Fruit fly (Drosophila melanogaster) whole organism, embryonic: Measurements from ENCODE around the gene Lasp.

ENCODE experiments used
- Adf1 ChIP-seq: fragments of 200-800 bp; sonication (Bioruptor generic); IDR thresholded peaks from 2 replicates; pipeline ENCODE4 v1.3.6; 2022; ENCODE audit warnings: missing biosample characterization, missing genetic modification characterization
- CG10147 ChIP-seq: fragments of 200-800 bp; sonication (Bioruptor generic); optimal IDR thresholded peaks from 2 replicates; lab custom pipeline; 2019; ENCODE audit warnings: missing biosample characterization, mild to moderate bottlenecking, missing genetic modification characterization, moderate library complexity
- CG10366 ChIP-seq: fragments of 200-800 bp; sonication (Bioruptor generic); IDR thresholded peaks from 2 replicates; pipeline ENCODE4 v1.3.6; 2022; ENCODE audit warnings: missing biosample characterization, missing genetic modification characterization
- CG10959 ChIP-seq: fragments of 200-800 bp; sonication (Bioruptor generic); IDR thresholded peaks from 2 replicates; pipeline ENCODE4 v1.3.6; 2022; ENCODE audit warnings: missing biosample characterization, missing genetic modification characterization
- CG11093 ChIP-seq: fragments of 200-800 bp; sonication (Bioruptor generic); IDR thresholded peaks from 3 replicates; pipeline ENCODE4 v1.3.6; 2022; ENCODE audit warnings: missing biosample characterization, missing genetic modification characterization
- CG12155 ChIP-seq: fragments of 200-800 bp; sonication (Bioruptor generic); optimal IDR thresholded peaks from 3 replicates; lab custom pipeline; 2016; ENCODE audit warnings: missing biosample characterization, missing genetic modification characterization
- CG13894 ChIP-seq: fragments of 200-800 bp; sonication (Bioruptor generic); optimal IDR thresholded peaks from 3 replicates; lab custom pipeline; 2018; ENCODE audit warnings: missing biosample characterization, mild to moderate bottlenecking, missing genetic modification characterization, moderate library complexity
- CG15073 ChIP-seq: fragments of 200-800 bp; sonication (Bioruptor generic); optimal IDR thresholded peaks from 2 replicates; lab custom pipeline; 2016; ENCODE audit warnings: missing biosample characterization, missing genetic modification characterization
- CG15696 ChIP-seq: fragments of 200-800 bp; sonication (Bioruptor generic); optimal IDR thresholded peaks from 2 replicates; lab custom pipeline; 2019; ENCODE audit warnings: missing biosample characterization, mild to moderate bottlenecking, missing genetic modification characterization, moderate library complexity
- CG17359 ChIP-seq: fragments of 200-800 bp; sonication (Bioruptor generic); optimal IDR thresholded peaks from 3 replicates; lab custom pipeline; 2018; ENCODE audit warnings: missing biosample characterization, mild to moderate bottlenecking, missing genetic modification characterization, moderate library complexity
- CG18262 ChIP-seq: fragments of 200-800 bp; optimal IDR thresholded peaks from 3 replicates; lab custom pipeline; 2019; ENCODE audit warnings: missing biosample characterization, mild to moderate bottlenecking, missing genetic modification characterization, moderate library complexity
- CG2875 ChIP-seq: fragments of 200-800 bp; sonication (Bioruptor generic); optimal IDR thresholded peaks from 2 replicates; lab custom pipeline; 2017; ENCODE audit warnings: missing biosample characterization, mild to moderate bottlenecking, missing genetic modification characterization, missing genetic modification reagents
- CG3163 ChIP-seq: fragments of 200-800 bp; sonication (Bioruptor generic); optimal IDR thresholded peaks from 3 replicates; lab custom pipeline; 2016; ENCODE audit warnings: missing biosample characterization, missing genetic modification characterization
- CG3281 ChIP-seq: fragments of 200-800 bp; sonication (Bioruptor generic); optimal IDR thresholded peaks from 3 replicates; lab custom pipeline; 2017; ENCODE audit warnings: missing biosample characterization, mild to moderate bottlenecking, missing genetic modification characterization
- CG34376 ChIP-seq: fragments of 200-800 bp; sonication (Bioruptor generic); optimal IDR thresholded peaks from 2 replicates; lab custom pipeline; 2018; ENCODE audit warnings: missing biosample characterization, mild to moderate bottlenecking, missing genetic modification characterization
- CG6854 ChIP-seq: fragments of 200-800 bp; sonication (Bioruptor generic); optimal IDR thresholded peaks from 3 replicates; lab custom pipeline; 2017; ENCODE audit warnings: missing biosample characterization, mild to moderate bottlenecking, missing genetic modification characterization
- CG7839 ChIP-seq: fragments of 200-800 bp; sonication (Bioruptor generic); optimal IDR thresholded peaks from 3 replicates; lab custom pipeline; 2018; ENCODE audit warnings: missing biosample characterization, mild to moderate bottlenecking, missing genetic modification characterization, moderate library complexity
- D19B ChIP-seq: fragments of 200-800 bp; sonication (Bioruptor generic); optimal IDR thresholded peaks from 2 replicates; lab custom pipeline; 2017; ENCODE audit warnings: missing biosample characterization, mild to moderate bottlenecking, missing genetic modification characterization
- Dp ChIP-seq: fragments of 200-800 bp; sonication (Bioruptor generic); optimal IDR thresholded peaks from 2 replicates; lab custom pipeline; 2018; ENCODE audit warnings: missing biosample characterization, mild to moderate bottlenecking, missing genetic modification characterization, moderate library complexity
- HLH54F ChIP-seq: fragments of 200-800 bp; sonication (Bioruptor generic); optimal IDR thresholded peaks from 3 replicates; lab custom pipeline; 2016; ENCODE audit warnings: missing biosample characterization, missing genetic modification characterization
- MESR4 ChIP-seq: fragments of 200-800 bp; sonication (Bioruptor generic); optimal IDR thresholded peaks from 2 replicates; lab custom pipeline; 2018; ENCODE audit warnings: missing biosample characterization, mild to moderate bottlenecking, missing genetic modification characterization, moderate library complexity
- NC2β ChIP-seq: fragments of 200-800 bp; sonication (Bioruptor generic); optimal IDR thresholded peaks from 2 replicates; lab custom pipeline; 2016; ENCODE audit warnings: missing biosample characterization, missing genetic modification characterization
- NFAT ChIP-seq: fragments of 200-800 bp; sonication (Bioruptor generic); IDR thresholded peaks from 2 replicates; pipeline ENCODE4 v1.3.6; 2022; ENCODE audit warnings: missing biosample characterization, missing genetic modification characterization
- Optix ChIP-seq: fragments of 200-800 bp; sonication (Bioruptor generic); IDR thresholded peaks from 3 replicates; pipeline ENCODE4 v1.3.6; 2022; ENCODE audit warnings: missing biosample characterization, missing genetic modification characterization
- Scr ChIP-seq: fragments of 200-800 bp; sonication (Bioruptor generic); IDR thresholded peaks from 2 replicates; pipeline ENCODE4 v1.3.6; 2022; ENCODE audit warnings: missing biosample characterization, missing genetic modification characterization; ENCODE audit not compliant: partially characterized antibody
- Taf1 ChIP-seq: fragments of 200-800 bp; sonication (Bioruptor generic); IDR thresholded peaks from 2 replicates; pipeline ENCODE4 v1.3.6; 2022; ENCODE audit warnings: missing biosample characterization, missing genetic modification characterization
- Usf ChIP-seq: fragments of 200-800 bp; sonication (Bioruptor generic); optimal IDR thresholded peaks from 2 replicates; lab custom pipeline; 2017; ENCODE audit warnings: missing genotype, missing biosample characterization, missing genetic modification characterization
- Vsx1 ChIP-seq: fragments of 200-800 bp; sonication (Bioruptor generic); optimal IDR thresholded peaks from 2 replicates; lab custom pipeline; 2017; ENCODE audit warnings: missing biosample characterization, mild to moderate bottlenecking, missing genetic modification characterization, missing genetic modification reagents
- Xrp1 ChIP-seq: fragments of 200-800 bp; sonication (Bioruptor generic); IDR thresholded peaks from 2 replicates; pipeline ENCODE4 v1.3.6; 2022; ENCODE audit warnings: missing biosample characterization, missing genetic modification characterization
- YL-1 ChIP-seq: fragments of 200-800 bp; sonication (Bioruptor generic); optimal IDR thresholded peaks from 3 replicates; lab custom pipeline; 2017; ENCODE audit warnings: missing biosample characterization, mild to moderate bottlenecking, missing genetic modification characterization
- aop ChIP-seq: fragments of 200-800 bp; sonication (Bioruptor generic); IDR thresholded peaks from 2 replicates; pipeline ENCODE4 v1.3.6; 2022; ENCODE audit warnings: missing biosample characterization, missing genetic modification characterization
- ara ChIP-seq: fragments of 200-800 bp; sonication (Bioruptor generic); IDR thresholded peaks from 2 replicates; pipeline ENCODE4 v1.3.6; 2022; ENCODE audit warnings: missing biosample characterization, missing genetic modification characterization
- bbx ChIP-seq: fragments of 200-800 bp; sonication (Bioruptor generic); IDR thresholded peaks from 2 replicates; pipeline ENCODE4 v1.3.6; 2022; ENCODE audit warnings: missing biosample characterization, missing genetic modification characterization; ENCODE audit not compliant: partially characterized antibody
- chif ChIP-seq, 2 experiments: fragments of 200-800 bp; sonication (Bioruptor generic); optimal IDR thresholded peaks; 3 replicates each; lab custom pipeline; 2016; ENCODE audit warnings: missing biosample characterization in 2 of 2, missing genetic modification characterization in 2 of 2
- crc ChIP-seq: fragments of 200-800 bp; sonication (Bioruptor generic); optimal IDR thresholded peaks from 2 replicates; lab custom pipeline; 2016; ENCODE audit warnings: missing biosample characterization, missing genetic modification characterization
- dmrt11E ChIP-seq: fragments of 200-800 bp; sonication (Bioruptor generic); optimal IDR thresholded peaks from 3 replicates; lab custom pipeline; 2018; ENCODE audit warnings: missing biosample characterization, mild to moderate bottlenecking, missing genetic modification characterization, moderate library complexity
- fd3F ChIP-seq: fragments of 200-800 bp; sonication (Bioruptor generic); optimal IDR thresholded peaks from 2 replicates; lab custom pipeline; 2018; ENCODE audit warnings: missing biosample characterization, mild to moderate bottlenecking, missing genetic modification characterization, moderate library complexity
- gce ChIP-seq: fragments of 200-800 bp; sonication (Bioruptor generic); IDR thresholded peaks from 3 replicates; pipeline ENCODE4 v1.3.6; 2022; ENCODE audit warnings: missing biosample characterization, missing genetic modification characterization
- her ChIP-seq: fragments of 200-800 bp; sonication (Bioruptor generic); optimal IDR thresholded peaks from 2 replicates; lab custom pipeline; 2016; ENCODE audit warnings: missing biosample characterization, missing genetic modification characterization
- ind ChIP-seq: fragments of 200-800 bp; sonication (Bioruptor generic); optimal IDR thresholded peaks from 3 replicates; lab custom pipeline; 2016; ENCODE audit warnings: missing biosample characterization, missing genetic modification characterization
- lab ChIP-seq: fragments of 200-800 bp; sonication (Bioruptor generic); optimal IDR thresholded peaks from 3 replicates; lab custom pipeline; 2017; ENCODE audit warnings: missing biosample characterization, missing genetic modification characterization, mild to moderate bottlenecking, moderate library complexity, missing genetic modification reagents
- schlank ChIP-seq: fragments of 200-800 bp; sonication (Bioruptor generic); optimal IDR thresholded peaks from 2 replicates; lab custom pipeline; 2018; ENCODE audit warnings: missing biosample characterization, mild to moderate bottlenecking, missing genetic modification characterization
- sens ChIP-seq: fragments of 200-800 bp; sonication (Bioruptor generic); peaks from one replicate; lab custom pipeline; 2016; ENCODE audit warnings: missing biosample characterization, missing genetic modification characterization
- slbo ChIP-seq: fragments of 200-800 bp; sonication (Bioruptor generic); IDR thresholded peaks from 2 replicates; pipeline ENCODE4 v1.3.6; 2022; ENCODE audit warnings: missing biosample characterization, missing genetic modification characterization
- slp2 ChIP-seq: fragments of 200-800 bp; sonication (Bioruptor generic); optimal IDR thresholded peaks from 2 replicates; lab custom pipeline; 2016; ENCODE audit warnings: missing biosample characterization, missing genetic modification characterization
- tin ChIP-seq: fragments of 200-800 bp; sonication (Bioruptor generic); optimal IDR thresholded peaks from 3 replicates; lab custom pipeline; 2016; ENCODE audit warnings: missing biosample characterization, missing genetic modification characterization
- tna ChIP-seq: fragments of 200-800 bp; sonication (Bioruptor generic); IDR thresholded peaks from 2 replicates; pipeline ENCODE4 v1.3.6; 2022; ENCODE audit warnings: missing biosample characterization, missing genetic modification characterization; ENCODE audit not compliant: partially characterized antibody
- ttk ChIP-seq: fragments of 200-800 bp; sonication (Bioruptor generic); IDR thresholded peaks from 2 replicates; pipeline ENCODE4 v2.1.2; 2022; ENCODE audit warnings: missing biosample characterization, missing genetic modification characterization
- yki ChIP-seq: fragments of >200 bp; optimal IDR thresholded peaks from 3 replicates; lab custom pipeline; 2018

Lasp gene

DNA sequence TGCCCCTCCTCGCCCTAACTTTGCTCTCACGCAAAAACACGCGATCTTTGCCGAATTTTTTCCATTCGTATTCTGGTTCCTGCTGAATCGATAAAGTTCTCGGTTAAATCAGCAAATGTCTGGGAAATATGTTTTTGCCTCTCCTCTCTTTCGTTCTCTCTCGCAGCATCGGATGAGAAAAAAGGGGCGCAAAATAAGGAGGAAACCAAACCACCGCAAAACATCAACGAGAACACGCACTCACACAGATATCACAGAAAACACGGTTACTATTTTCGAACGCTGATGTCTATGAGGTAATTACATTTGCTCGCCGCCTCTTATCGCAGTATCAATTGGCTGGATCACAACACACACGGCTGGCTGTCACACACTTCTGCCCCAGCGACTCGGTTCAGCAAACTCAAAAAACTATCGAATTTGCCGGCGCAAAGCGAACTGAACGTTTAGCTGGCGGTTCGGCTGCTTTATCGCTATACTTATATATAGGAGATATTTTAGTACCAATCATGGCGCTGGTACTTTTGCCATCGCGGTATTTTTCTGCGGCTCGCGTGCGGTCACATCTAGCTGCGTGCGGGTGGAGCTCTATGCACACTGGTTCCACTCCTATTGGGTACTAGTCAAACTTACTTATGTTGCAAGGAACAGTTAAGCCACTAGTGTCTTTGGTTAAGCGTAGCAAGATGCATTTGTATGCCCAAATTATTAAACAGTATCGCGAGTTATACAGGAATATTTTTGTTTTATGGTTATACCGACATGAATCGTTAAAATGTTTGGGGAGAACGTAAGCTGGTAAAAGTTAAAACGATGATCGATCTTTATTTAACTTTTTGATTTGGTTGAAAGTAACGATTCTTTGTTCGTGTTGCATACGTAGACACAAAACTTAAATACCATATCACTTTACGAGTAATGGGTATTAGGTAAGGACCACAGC, 50.0 kb downstream of the Lasp start, which contains the start of gene Baldspot (continued):
- TF ChIP-seq Optix (GFP tag; lab: Robert Waterston, UW), result no peak
- TF ChIP-seq CG7839, result peak; percentile 88
- peak; percentile 93 for TF ChIP-seq CG3281 (GFP tag; lab: Kevin White, UChicago)
- peak; percentile 50; the same call in 1 of the 2 replicates for TF ChIP-seq slbo (GFP tag; lab: Robert Waterston, UW)
- peak; percentile 71 for TF ChIP-seq slp2 (GFP tag; lab: Kevin White, UChicago)
- TF ChIP-seq chif (GFP tag; optimal IDR thresholded peaks at IDR 0.05; lab: Kevin White, UChicago), result peak; percentile 43 to 80
- peak; percentile 45 for TF ChIP-seq CG10959 (GFP tag; lab: Robert Waterston, UW)
- peak; percentile 93 for TF ChIP-seq lab (GFP tag; lab: Kevin White, UChicago)
- TF ChIP-seq CG12155 (GFP tag; lab: Kevin White, UChicago), result peak; percentile 94
- TF ChIP-seq CG10366 (GFP tag; lab: Robert Waterston, UW), result peak; percentile 54
- peak; percentile 25 for TF ChIP-seq YL-1 (GFP tag; lab: Kevin White, UChicago)
- TF ChIP-seq ttk (GFP tag; lab: Robert Waterston, UW), result no peak
- peak; percentile 72 for TF ChIP-seq CG17359
- peak; percentile 83 for TF ChIP-seq Xrp1 (GFP tag; lab: Robert Waterston, UW)
- peak; percentile 83 for TF ChIP-seq crc (GFP tag; lab: Kevin White, UChicago)
- TF ChIP-seq CG2875 (GFP tag; lab: Kevin White, UChicago), result peak; percentile 31
- TF ChIP-seq Scr, result peak; percentile 63
- peak; percentile 89 for TF ChIP-seq CG15696 (tag; lab: Kevin White, UChicago)
- peak; percentile 35; the same call in 1 of the 2 replicates for TF ChIP-seq NFAT (GFP tag; lab: Robert Waterston, UW)
- peak; percentile 80 for TF ChIP-seq CG18262 (tag; lab: Kevin White, UChicago)
- TF ChIP-seq CG3163 (GFP tag; lab: Kevin White, UChicago), result peak; percentile 60
- no peak for TF ChIP-seq HLH54F (GFP tag; lab: Kevin White, UChicago)
- no peak for TF ChIP-seq CG15073
- TF ChIP-seq Dp (GFP tag; lab: Kevin White, UChicago), result peak; percentile 56
- TF ChIP-seq NC2β (GFP tag; lab: Kevin White, UChicago), result peak; percentile 43
- TF ChIP-seq ind, result peak; percentile 85
- TF ChIP-seq ara (GFP tag; lab: Robert Waterston, UW), result peak; percentile 68
- TF ChIP-seq CG34376 (GFP tag; lab: Kevin White, UChicago), result peak; percentile 88
- peak; percentile 58 for TF ChIP-seq MESR4 (GFP tag; lab: Kevin White, UChicago)
- TF ChIP-seq Usf, result peak; percentile 16
- peak; percentile 70; the same call in 2 of the 3 replicates for TF ChIP-seq CG11093 (GFP tag; lab: Robert Waterston, UW)
- peak; percentile 50 for TF ChIP-seq schlank
- peak; percentile 81 for TF ChIP-seq Vsx1 (GFP tag; lab: Kevin White, UChicago)
- peak; percentile 76 for TF ChIP-seq CG6854 (GFP tag; lab: Kevin White, UChicago)
- peak; percentile 74 for TF ChIP-seq her (GFP tag; lab: Kevin White, UChicago)
- no peak for TF ChIP-seq aop
- TF ChIP-seq yki, result no peak
- TF ChIP-seq tin (GFP tag; lab: Kevin White, UChicago), result peak; percentile 75
- peak; percentile 34 for TF ChIP-seq dmrt11E (tag; lab: Kevin White, UChicago)
- TF ChIP-seq CG10147 (GFP tag; lab: Kevin White, UChicago), result peak; percentile 80
- TF ChIP-seq Taf1 (GFP tag; lab: Robert Waterston, UW), result no peak
- TF ChIP-seq CG13894 (tag; lab: Kevin White, UChicago), result peak; percentile 79
- TF ChIP-seq D19B (GFP tag; lab: Kevin White, UChicago), result peak; percentile 86
- TF ChIP-seq fd3F (GFP tag; lab: Kevin White, UChicago), result no peak
- TF ChIP-seq Adf1 (GFP tag; lab: Robert Waterston, UW), result peak; percentile 76
- TF ChIP-seq sens (GFP tag; lab: Kevin White, UChicago), result peak; percentile 99
- TF ChIP-seq tna (GFP tag; lab: Robert Waterston, UW), result peak; percentile 58
- peak; percentile 81 for TF ChIP-seq bbx (GFP tag; lab: Robert Waterston, UW)
- peak; percentile 25; the same call in 1 of the 3 replicates for TF ChIP-seq gce
